Worm (Caenorhabditis elegans): ENCODE results near the gene srx-77.

- TF ChIP-seq nhr-6 (tag; optimal IDR thresholded peaks at IDR 0.05) (no peak), unc-62 (GFP tag; optimal IDR thresholded peaks at IDR 0.05) (no peak), skn-1 (tag; optimal IDR thresholded peaks at IDR 0.05) (no peak), ama-1 (optimal IDR thresholded peaks at IDR 0.05) (no peak), mab-5 (tag; optimal IDR thresholded peaks at IDR 0.05) (no peak), crh-2 (tag; optimal IDR thresholded peaks at IDR 0.05) (no peak), mdl-1 (tag; optimal IDR thresholded peaks at IDR 0.05) (no peak), unc-39 (tag; optimal IDR thresholded peaks at IDR 0.05) (no peak), lin-39 (tag; optimal IDR thresholded peaks at IDR 0.05) (no peak), R02D3.7 (tag; optimal IDR thresholded peaks at IDR 0.05) (no peak), elt-3 (tag; optimal IDR thresholded peaks at IDR 0.05) (no peak), nhr-10 (tag; optimal IDR thresholded peaks at IDR 0.05) (no peak), C34F6.9 (tag; optimal IDR thresholded peaks at IDR 0.05) (no peak)
These were observed 31.4 kb downstream of the srx-77 start for ce11 chrV:4637153-4637552.

All from whole organism, L2 larva.